Worm (Caenorhabditis elegans) whole organism, young adult: Measurements from ENCODE around the gene ZK632.11.

Experiments
- B0336.3 ChIP-seq: fragments of 200-800 bp; sonication (Bioruptor generic); IDR thresholded peaks from 2 replicates; pipeline ENCODE4 v1.3.6; 2022; ENCODE audit warnings: missing genetic modification characterization, missing compliant biosample characterization
- F10E7.11 ChIP-seq: sonication (generic microtip); optimal IDR thresholded peaks from 2 replicates; lab custom pipeline; 2017; ENCODE audit warnings: mild to moderate bottlenecking, missing genetic modification characterization, moderate library complexity, missing compliant biosample characterization
- F22D6.2 ChIP-seq: sonication (generic microtip); optimal IDR thresholded peaks from 2 replicates; lab custom pipeline; 2016; ENCODE audit warnings: mild to moderate bottlenecking, missing genetic modification characterization, missing compliant biosample characterization
- F23B12.7 ChIP-seq: sonication (generic microtip); optimal IDR thresholded peaks from 2 replicates; lab custom pipeline; 2017; ENCODE audit warnings: missing genetic modification characterization, mild to moderate bottlenecking, missing compliant biosample characterization, antibody characterized with exemption, moderate library complexity; ENCODE audit not compliant: insufficient read depth
- F49E8.2 ChIP-seq: sonication (generic microtip); optimal IDR thresholded peaks from 3 replicates; lab custom pipeline; 2017; ENCODE audit warnings: missing genetic modification characterization, mild to moderate bottlenecking, missing compliant biosample characterization, antibody characterized with exemption, moderate library complexity; ENCODE audit not compliant: insufficient read depth
- F52B5.7 ChIP-seq: sonication (generic microtip); optimal IDR thresholded peaks from 2 replicates; lab custom pipeline; 2016; ENCODE audit warnings: mild to moderate bottlenecking, missing genetic modification characterization, missing compliant biosample characterization
- F55B11.4 ChIP-seq: sonication (generic microtip); optimal IDR thresholded peaks from 2 replicates; lab custom pipeline; 2016; ENCODE audit warnings: missing compliant biosample characterization, missing genetic modification characterization, borderline replicate concordance; ENCODE audit not compliant: insufficient read depth
- K11D2.4 ChIP-seq: fragments of 200-800 bp; sonication (Bioruptor generic); IDR thresholded peaks from 2 replicates; pipeline ENCODE4 v1.3.6; 2022; ENCODE audit warnings: missing genetic modification reagents, missing genetic modification characterization, missing compliant biosample characterization
- T07F8.4 ChIP-seq: sonication (generic microtip); optimal IDR thresholded peaks from 2 replicates; lab custom pipeline; 2016; ENCODE audit warnings: mild to moderate bottlenecking, missing genetic modification characterization, moderate library complexity, missing compliant biosample characterization
- T26A5.8 ChIP-seq: sonication (generic microtip); optimal IDR thresholded peaks from 2 replicates; lab custom pipeline; 2016; ENCODE audit warnings: missing genetic modification characterization, missing compliant biosample characterization
- Y53G8AR.9 ChIP-seq: fragments of 200-800 bp; sonication (Bioruptor generic); conservative IDR thresholded peaks from 2 replicates; pipeline ENCODE4 v1.3.6; 2022; ENCODE audit warnings: missing genetic modification reagents, missing genetic modification characterization, missing compliant biosample characterization
- Y56A3A.18 ChIP-seq: fragments of 200-800 bp; sonication (Bioruptor generic); IDR thresholded peaks from 2 replicates; pipeline ENCODE4 v1.3.6; 2022; ENCODE audit warnings: missing genetic modification reagents, missing genetic modification characterization, missing compliant biosample characterization
- attf-3 ChIP-seq: fragments of 200-800 bp; sonication (Bioruptor generic); conservative IDR thresholded peaks from 2 replicates; pipeline ENCODE4 v1.3.6; 2022; ENCODE audit warnings: missing genetic modification reagents, missing genetic modification characterization, missing compliant biosample characterization
- bed-2 ChIP-seq: fragments of 200-800 bp; sonication (Bioruptor generic); IDR thresholded peaks from 2 replicates; pipeline ENCODE4 v1.3.6; 2022; ENCODE audit warnings: missing genetic modification reagents, missing genetic modification characterization, missing compliant biosample characterization
- ceh-91 ChIP-seq: fragments of 200-800 bp; sonication (Bioruptor generic); IDR thresholded peaks from 2 replicates; pipeline ENCODE4 v1.3.6; 2022; ENCODE audit warnings: missing genetic modification reagents, missing genetic modification characterization, missing compliant biosample characterization
- chd-7 ChIP-seq: sonication (generic microtip); optimal IDR thresholded peaks from 2 replicates; lab custom pipeline; 2016; ENCODE audit warnings: mild to moderate bottlenecking, missing genetic modification characterization, moderate library complexity, missing compliant biosample characterization
- dpl-1 ChIP-seq: fragments of 150-350 bp; optimal IDR thresholded peaks from 2 replicates; lab custom pipeline; 2014; ENCODE audit warnings: missing biosample characterization, missing genetic modification reagents, missing genetic modification characterization
- egrh-3 ChIP-seq: fragments of 200-800 bp; sonication (Bioruptor generic); IDR thresholded peaks from 2 replicates; pipeline ENCODE4 v1.3.6; 2022; ENCODE audit warnings: missing genetic modification reagents, missing genetic modification characterization, missing compliant biosample characterization
- ekl-4 ChIP-seq: fragments of 200-800 bp; sonication (Bioruptor generic); IDR thresholded peaks from 2 replicates; pipeline ENCODE4 v1.3.6; 2022; ENCODE audit warnings: missing genetic modification reagents, missing genetic modification characterization, missing compliant biosample characterization
- ets-4 ChIP-seq: fragments of 200-800 bp; sonication (Bioruptor generic); optimal IDR thresholded peaks from 2 replicates; lab custom pipeline; 2018; ENCODE audit warnings: mild to moderate bottlenecking, missing genetic modification characterization, missing compliant biosample characterization
- gei-17 ChIP-seq: fragments of 200-800 bp; sonication (Bioruptor generic); optimal IDR thresholded peaks from 2 replicates; lab custom pipeline; 2018; ENCODE audit warnings: mild to moderate bottlenecking, missing genetic modification characterization, missing compliant biosample characterization
- hlh-12 ChIP-seq: sonication (generic microtip); optimal IDR thresholded peaks from 2 replicates; lab custom pipeline; 2016; ENCODE audit warnings: missing genetic modification characterization, missing compliant biosample characterization
- hmg-20 ChIP-seq: fragments of 200-800 bp; sonication (Bioruptor generic); IDR thresholded peaks from 2 replicates; pipeline ENCODE4 v1.3.6; 2022; ENCODE audit warnings: missing genetic modification reagents, missing genetic modification characterization, missing compliant biosample characterization
- hsf-1 ChIP-seq: fragments of 200-800 bp; sonication (Bioruptor generic); IDR thresholded peaks from 2 replicates; pipeline ENCODE4 v1.3.6; 2022; ENCODE audit warnings: missing genetic modification reagents, missing genetic modification characterization, missing compliant biosample characterization
- let-526 ChIP-seq: fragments of 200-800 bp; sonication (Bioruptor generic); IDR thresholded peaks from 2 replicates; pipeline ENCODE4 v1.3.6; 2022; ENCODE audit warnings: missing genetic modification reagents, missing genetic modification characterization, missing compliant biosample characterization
- let-607 ChIP-seq, 2 experiments: fragments of 200-800 bp in 1 of 2; sonication (Bioruptor generic) in 1 of 2; sonication (generic microtip) in 1 of 2; optimal IDR thresholded peaks; 2 replicates each; lab custom pipeline; 2016 to 2018; ENCODE audit warnings: mild to moderate bottlenecking in 2 of 2, missing compliant biosample characterization in 2 of 2, missing genetic modification characterization in 2 of 2, moderate library complexity in 2 of 2, missing genotype in 1 of 2
- lir-1 ChIP-seq: fragments of 200-800 bp; sonication (Bioruptor generic); conservative IDR thresholded peaks from 2 replicates; pipeline ENCODE4 v1.3.6; 2022; ENCODE audit warnings: missing genetic modification reagents, missing genetic modification characterization, missing compliant biosample characterization
- lsy-27 ChIP-seq: sonication (generic microtip); optimal IDR thresholded peaks from 2 replicates; lab custom pipeline; 2017; ENCODE audit warnings: missing genetic modification characterization, mild to moderate bottlenecking, missing compliant biosample characterization, antibody characterized with exemption, missing genotype, borderline replicate concordance; ENCODE audit not compliant: insufficient read depth
- madf-10 ChIP-seq: sonication (generic microtip); optimal IDR thresholded peaks from 2 replicates; lab custom pipeline; 2016; ENCODE audit warnings: mild to moderate bottlenecking, missing genetic modification characterization, missing compliant biosample characterization
- madf-8 ChIP-seq: fragments of 200-800 bp; sonication (Bioruptor generic); conservative IDR thresholded peaks from 2 replicates; pipeline ENCODE4 v1.3.6; 2022; ENCODE audit warnings: missing genetic modification reagents, missing genetic modification characterization, missing compliant biosample characterization
- mcd-1 ChIP-seq: fragments of 200-800 bp; sonication (Bioruptor generic); IDR thresholded peaks from 2 replicates; pipeline ENCODE4 v1.3.6; 2022; ENCODE audit warnings: missing genetic modification reagents, missing genetic modification characterization, missing compliant biosample characterization
- nfya-2 ChIP-seq: fragments of 200-800 bp; sonication (Bioruptor generic); IDR thresholded peaks from 2 replicates; pipeline ENCODE4 v1.3.6; 2022; ENCODE audit warnings: missing genetic modification reagents, missing genetic modification characterization, missing compliant biosample characterization
- nhr-179 ChIP-seq: sonication (generic microtip); optimal IDR thresholded peaks from 2 replicates; lab custom pipeline; 2016; ENCODE audit warnings: mild to moderate bottlenecking, missing genetic modification characterization, missing compliant biosample characterization
- nhr-80 ChIP-seq: sonication (generic microtip); optimal IDR thresholded peaks from 2 replicates; lab custom pipeline; 2016; ENCODE audit warnings: missing genetic modification characterization, missing compliant biosample characterization
- rec-8 ChIP-seq, 2 experiments: sonication (generic microtip); optimal IDR thresholded peaks; 2 replicates each; lab custom pipeline; 2016; ENCODE audit warnings: mild to moderate bottlenecking in 2 of 2, missing genetic modification characterization in 2 of 2, missing genetic modification reagents in 2 of 2, missing genotype in 2 of 2, missing biosample characterization in 1 of 2, missing compliant biosample characterization in 1 of 2, moderate library complexity in 1 of 2
- snpc-1.3 ChIP-seq: sonication (generic microtip); optimal IDR thresholded peaks from 2 replicates; lab custom pipeline; 2017; ENCODE audit warnings: missing genetic modification characterization, mild to moderate bottlenecking, missing compliant biosample characterization, antibody characterized with exemption, moderate library complexity, missing genotype, missing genetic modification reagents; ENCODE audit not compliant: insufficient read depth
- snpc-4 ChIP-seq, 5 experiments: fragments of 150-350 bp in 1 of 5; sonication (generic microtip) in 4 of 5; optimal IDR thresholded peaks; 2 replicates each; lab custom pipeline; 2014 to 2018; ENCODE audit warnings: missing genetic modification characterization in 5 of 5, missing biosample characterization in 3 of 5, antibody characterized with exemption in 2 of 5, mild to moderate bottlenecking in 2 of 5, missing compliant biosample characterization in 2 of 5, missing genotype in 2 of 5, moderate library complexity in 2 of 5, missing genetic modification reagents in 1 of 5
- tlf-1 ChIP-seq: fragments of 200-800 bp; sonication (Bioruptor generic); optimal IDR thresholded peaks from 2 replicates; lab custom pipeline; 2018; ENCODE audit warnings: mild to moderate bottlenecking, missing genetic modification characterization, missing compliant biosample characterization
- xnd-1 ChIP-seq: sonication (generic microtip); optimal IDR thresholded peaks from 2 replicates; lab custom pipeline; 2016; ENCODE audit warnings: missing genotype, missing genetic modification reagents, missing genetic modification characterization, missing compliant biosample characterization
- ztf-22 ChIP-seq: fragments of 200-800 bp; sonication (Bioruptor generic); optimal IDR thresholded peaks from 2 replicates; lab custom pipeline; 2018; ENCODE audit warnings: mild to moderate bottlenecking, missing genetic modification characterization, moderate library complexity, missing compliant biosample characterization
- ztf-28 ChIP-seq: fragments of 200-800 bp; sonication (Bioruptor generic); IDR thresholded peaks from 2 replicates; pipeline ENCODE4 v1.3.6; 2022; ENCODE audit warnings: missing genetic modification reagents, missing genetic modification characterization, missing compliant biosample characterization

Gene ZK632.11

ce11 chrIII:9867780-9868503, 40.2 kb downstream of the ZK632.11 start, which contains the start of gene dhhc-4 (continued):
- TF ChIP-seq F10E7.11 (tag; lab: Kevin White, UChicago) = no peak
- TF ChIP-seq ztf-22 (GFP tag; lab: Kevin White, UChicago) = no peak
- no peak for TF ChIP-seq Y56A3A.18
- no peak for TF ChIP-seq nhr-80 (tag; lab: Kevin White, UChicago)
- no peak for TF ChIP-seq F23B12.7 (tag; lab: Kevin White, UChicago)
- TF ChIP-seq madf-8 (GFP tag; lab: Robert Waterston, UW) = peak; percentile 37; the same call in 1 of the 2 replicates
- TF ChIP-seq mcd-1 = no peak
- TF ChIP-seq hsf-1 (GFP tag; lab: Robert Waterston, UW) = 0 out of 2 replicates have a peak, but pooled peaks have one; percentile 56
- no peak for TF ChIP-seq egrh-3
- TF ChIP-seq dpl-1 (GFP tag; lab: Kevin White, UChicago) = peak; percentile 59
- peak; percentile 46; the same call in 1 of the 2 replicates for TF ChIP-seq hmg-20 (GFP tag; lab: Robert Waterston, UW)
- TF ChIP-seq xnd-1 = peak; percentile 43
- peak; percentile 62 for TF ChIP-seq madf-10 (tag; lab: Kevin White, UChicago)
- TF ChIP-seq lir-1 (GFP tag; lab: Robert Waterston, UW) = peak; percentile 50
- no peak for TF ChIP-seq nhr-179 (tag; lab: Kevin White, UChicago)
- TF ChIP-seq F55B11.4 = no peak
- TF ChIP-seq T07F8.4 (tag; lab: Kevin White, UChicago) = peak; percentile 9
- no peak for TF ChIP-seq ekl-4 (GFP tag; lab: Robert Waterston, UW)
- no peak for TF ChIP-seq snpc-1.3 (tag; lab: Kevin White, UChicago)
- peak; percentile 58; the same call in 1 of the 2 replicates for TF ChIP-seq K11D2.4 (GFP tag; lab: Robert Waterston, UW)
- TF ChIP-seq Y53G8AR.9 (GFP tag; lab: Robert Waterston, UW) = no peak
- TF ChIP-seq rec-8 (tag; optimal IDR thresholded peaks at IDR 0.05; lab: Kevin White, UChicago) = peak in 1 of 2 experiments; percentile 56
- peak in 1 of 2 experiments; percentile 71 for TF ChIP-seq let-607 (tag; optimal IDR thresholded peaks at IDR 0.05; lab: Kevin White, UChicago)
- TF ChIP-seq snpc-4 (GFP tag; optimal IDR thresholded peaks at IDR 0.05; lab: Kevin White, UChicago) = no peak
- TF ChIP-seq snpc-4 (tag; optimal IDR thresholded peaks at IDR 0.05; lab: Kevin White, UChicago) = no peak
- no peak for TF ChIP-seq attf-3
- no peak for TF ChIP-seq T26A5.8
- TF ChIP-seq bed-2 (GFP tag; lab: Robert Waterston, UW) = peak; percentile 45; the same call in 1 of the 2 replicates
- TF ChIP-seq chd-7 (tag; lab: Kevin White, UChicago) = no peak
- no peak for TF ChIP-seq F49E8.2 (tag; lab: Kevin White, UChicago)
- no peak for TF ChIP-seq F52B5.7 (tag; lab: Kevin White, UChicago)
- TF ChIP-seq F22D6.2 (tag; lab: Kevin White, UChicago) = peak; percentile 9
- no peak for TF ChIP-seq ztf-28

- TF ChIP-seq ceh-91 (GFP tag; lab: Robert Waterston, UW) (no peak), nfya-2 (GFP tag; lab: Robert Waterston, UW) (no peak), B0336.3 (GFP tag; lab: Robert Waterston, UW) (no peak), ets-4 (GFP tag; lab: Kevin White, UChicago) (no peak), gei-17 (GFP tag; lab: Kevin White, UChicago) (no peak), let-526 (GFP tag; lab: Robert Waterston, UW) (no peak), ztf-22 (GFP tag; lab: Kevin White, UChicago) (no peak), tlf-1 (GFP tag; lab: Kevin White, UChicago) (no peak), hlh-12 (tag; lab: Kevin White, UChicago) (no peak), lsy-27 (no peak), Y56A3A.18 (no peak)
- TF ChIP-seq, all 124 proteins: peak for 0
Measured at ce11 chrIII:9871032-9871431, 43.3 kb downstream of the ZK632.11 start, which contains the start of gene ZK757.1. ZK757.1 (minus strand) TSS chrIII:9871132.
